Worm (Caenorhabditis elegans) whole organism, late embryonic: ENCODE measurements around the gene R05H10.3.

Experiments used
- ceh-24 ChIP-seq: sonication (generic microtip); optimal IDR thresholded peaks from 2 replicates; lab custom pipeline; 2016; ENCODE audit warnings: mild to moderate bottlenecking, missing genetic modification characterization, missing compliant biosample characterization
- nhr-232 ChIP-seq: sonication (generic microtip); optimal IDR thresholded peaks from 2 replicates; lab custom pipeline; 2016; ENCODE audit warnings: missing genetic modification characterization, missing compliant biosample characterization
- pha-4 ChIP-seq: fragments of 150-350 bp; optimal IDR thresholded peaks from 2 replicates; lab custom pipeline; 2018; ENCODE audit warnings: missing biosample characterization, missing genetic modification reagents, missing genetic modification characterization
- syd-9 ChIP-seq: sonication (generic microtip); optimal IDR thresholded peaks from 2 replicates; lab custom pipeline; 2016; ENCODE audit warnings: mild to moderate bottlenecking, missing genetic modification characterization, moderate library complexity, missing compliant biosample characterization

ce11 chrII:14903611-14904010 lies 33.9 kb downstream of the R05H10.3 start:
- TF ChIP-seq nhr-232 (no peak), pha-4 (tag; lab: Kevin White, UChicago) (no peak), ceh-24 (tag; lab: Kevin White, UChicago) (no peak), syd-9 (tag; lab: Kevin White, UChicago) (no peak)
